Worm (Caenorhabditis elegans): ENCODE data around the gene oatr-1.

DNA sequence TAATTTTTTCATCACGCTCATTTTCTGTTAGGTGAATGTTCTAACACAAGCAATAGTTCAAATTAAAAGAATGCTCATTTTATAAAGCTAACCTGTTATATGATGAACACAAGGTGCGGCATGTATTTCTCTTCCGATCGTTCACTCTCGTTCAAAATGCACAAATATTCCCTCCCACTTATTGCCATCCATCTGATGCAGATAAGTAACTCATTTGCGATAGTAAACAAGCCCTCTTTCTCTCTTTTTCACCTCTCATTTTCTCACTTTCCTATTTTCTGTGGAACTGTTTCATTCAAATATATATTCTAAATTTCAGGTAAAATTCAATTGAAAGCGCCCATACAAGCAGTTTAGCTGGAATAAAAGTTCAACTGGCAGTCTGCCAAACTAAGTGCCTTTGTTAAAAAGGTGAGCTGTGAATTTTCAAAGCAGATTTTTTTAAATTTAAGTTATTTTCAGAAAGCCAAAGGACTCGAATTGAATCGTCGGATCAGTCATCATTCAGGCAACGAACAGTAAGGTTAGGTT is 49.9 kb downstream of the oatr-1 start, which contains the start of the genes trmt-10C.2 and C56G2.22:
- TF ChIP-seq ama-1 (optimal IDR thresholded peaks at IDR 0.05) (no peak), pes-1 (GFP tag; IDR thresholded peaks at IDR 0.05) (no peak), ceh-36 (tag; optimal IDR thresholded peaks at IDR 0.05) (no peak), hnd-1 (tag; optimal IDR thresholded peaks at IDR 0.05) (no peak)

Measured in whole organism, early embryonic.